Fruit fly (Drosophila melanogaster): ENCODE measurements around the gene 5PtaseI.

DNA sequence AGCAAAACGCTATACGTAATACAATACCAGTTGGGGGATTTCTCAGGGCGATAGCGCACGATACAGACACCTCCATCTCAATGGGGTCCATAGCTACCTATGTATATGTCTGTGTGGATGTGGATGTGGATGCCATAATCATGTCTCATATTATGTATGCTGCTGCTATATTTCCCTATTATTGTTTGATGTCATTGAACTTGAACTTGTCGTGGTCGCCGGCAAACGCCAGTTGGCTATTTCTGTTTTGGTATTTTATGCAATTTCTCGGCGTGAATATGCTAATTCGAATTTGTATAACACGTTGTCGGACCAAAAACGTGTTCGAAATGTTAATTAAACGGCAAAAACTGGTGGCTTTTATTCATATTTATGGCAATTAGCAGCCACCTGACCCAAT is 39.2 kb downstream of the 5PtaseI start:
- TF ChIP-seq CG4318 (GFP tag; optimal IDR thresholded peaks at IDR 0.05) (no peak), eg (GFP tag; IDR thresholded peaks at IDR 0.05) (no peak), CG6808 (GFP tag; optimal IDR thresholded peaks at IDR 0.05) (no peak), CG6792 (GFP tag; optimal IDR thresholded peaks at IDR 0.05) (no peak), Sox14 (GFP tag; optimal IDR thresholded peaks at IDR 0.05) (no peak), Ets21C (GFP tag; optimal IDR thresholded peaks at IDR 0.05) (no peak), Lpt (GFP tag; optimal IDR thresholded peaks at IDR 0.05) (no peak), CG8632 (GFP tag; optimal IDR thresholded peaks at IDR 0.05) (no peak)
